Worm (Caenorhabditis elegans) whole organism, young adult: Measurements from ENCODE around the gene K05F1.13.

ENCODE experiments used
- F55B11.4 ChIP-seq: sonication (generic microtip); optimal IDR thresholded peaks from 2 replicates; lab custom pipeline; 2016; ENCODE audit warnings: missing compliant biosample characterization, missing genetic modification characterization, borderline replicate concordance; ENCODE audit not compliant: insufficient read depth
- attf-6 ChIP-seq: fragments of 200-800 bp; sonication (Bioruptor generic); IDR thresholded peaks from 2 replicates; pipeline ENCODE4 v1.3.6; 2022; ENCODE audit warnings: missing genetic modification reagents, missing genetic modification characterization, missing compliant biosample characterization
- ceh-100 ChIP-seq: fragments of 200-800 bp; sonication (Bioruptor generic); IDR thresholded peaks from 2 replicates; pipeline ENCODE4 v1.3.6; 2022; ENCODE audit warnings: missing genetic modification reagents, missing genetic modification characterization, missing compliant biosample characterization
- him-1 ChIP-seq: sonication (generic microtip); optimal IDR thresholded peaks from 2 replicates; lab custom pipeline; 2016; ENCODE audit warnings: missing genotype, missing genetic modification reagents, missing genetic modification characterization, missing compliant biosample characterization
- hlh-26 ChIP-seq: fragments of 200-800 bp; sonication (Bioruptor generic); conservative IDR thresholded peaks from 2 replicates; pipeline ENCODE4 v1.3.6; 2022; ENCODE audit warnings: missing genetic modification reagents, missing genetic modification characterization, missing compliant biosample characterization
- lin-35 ChIP-seq, 3 experiments: fragments of 150-350 bp in 2 of 3; sonication (generic microtip) in 1 of 3; optimal IDR thresholded peaks; 2 replicates each; lab custom pipeline; 2014 to 2018; ENCODE audit warnings: missing biosample characterization in 3 of 3, missing genetic modification characterization in 3 of 3, missing genetic modification reagents in 3 of 3
- nfya-1 ChIP-seq: sonication (generic microtip); optimal IDR thresholded peaks from 2 replicates; lab custom pipeline; 2017; ENCODE audit warnings: antibody characterized with exemption, missing compliant biosample characterization, missing genetic modification characterization, borderline replicate concordance; ENCODE audit not compliant: insufficient read depth
- ztf-28 ChIP-seq: fragments of 200-800 bp; sonication (Bioruptor generic); IDR thresholded peaks from 2 replicates; pipeline ENCODE4 v1.3.6; 2022; ENCODE audit warnings: missing genetic modification reagents, missing genetic modification characterization, missing compliant biosample characterization

DNA sequence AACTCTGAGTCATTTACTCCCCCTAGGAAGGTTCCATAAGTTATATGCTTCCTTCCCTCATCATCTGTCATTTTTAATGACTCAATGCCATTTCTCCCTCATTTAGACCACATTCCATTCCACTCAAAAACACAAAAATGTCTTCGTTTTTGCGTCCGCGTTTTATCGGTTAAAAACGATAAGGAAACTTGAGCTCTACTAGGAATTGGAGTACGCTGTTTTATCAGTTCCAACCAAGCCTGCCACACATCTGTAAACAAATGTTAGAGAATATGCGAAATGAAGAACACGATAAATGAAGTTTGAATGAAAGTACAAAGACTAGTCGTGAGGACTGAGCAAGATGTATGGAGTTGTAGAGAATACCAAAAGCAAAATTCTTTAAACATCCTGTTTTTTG is 40.5 kb upstream of the K05F1.13 start:
- TF ChIP-seq F55B11.4 (tag; lab: Kevin White, UChicago) (no peak), him-1 (tag; lab: Kevin White, UChicago) (no peak), ztf-28 (GFP tag; lab: Robert Waterston, UW) (no peak), hlh-26 (GFP tag; lab: Robert Waterston, UW) (no peak), nfya-1 (tag; lab: Kevin White, UChicago) (no peak), attf-6 (GFP tag; lab: Robert Waterston, UW) (no peak), ceh-100 (GFP tag; lab: Robert Waterston, UW) (no peak), lin-35 (GFP tag; optimal IDR thresholded peaks at IDR 0.05; lab: Kevin White, UChicago) (no peak)
